Fruit fly (Drosophila melanogaster) whole organism, embryonic: ENCODE measurements around the gene Cyp313b1.

Experiments
- CG11560 ChIP-seq: fragments of 200-800 bp; sonication (Bioruptor generic); IDR thresholded peaks from 3 replicates; pipeline ENCODE4 v1.3.6; 2022; ENCODE audit warnings: missing biosample characterization, missing genetic modification characterization
- CG7271 ChIP-seq: fragments of 200-800 bp; sonication (Bioruptor generic); optimal IDR thresholded peaks from 2 replicates; lab custom pipeline; 2018; ENCODE audit warnings: missing biosample characterization, mild to moderate bottlenecking, missing genetic modification characterization, moderate library complexity
- CG7745 ChIP-seq: fragments of 200-800 bp; sonication (Bioruptor generic); optimal IDR thresholded peaks from 2 replicates; lab custom pipeline; 2018; ENCODE audit warnings: missing biosample characterization, mild to moderate bottlenecking, missing genetic modification characterization, moderate library complexity
- E2f1 ChIP-seq: fragments of 200-800 bp; sonication (Bioruptor generic); IDR thresholded peaks from 2 replicates; pipeline ENCODE4 v1.3.6; 2022; ENCODE audit warnings: missing biosample characterization, missing genetic modification characterization
- bsh ChIP-seq, 2 experiments: fragments of 200-800 bp; sonication (Bioruptor generic); optimal IDR thresholded peaks; 2 replicates each; lab custom pipeline; 2017 to 2018; ENCODE audit warnings: mild to moderate bottlenecking in 2 of 2, missing biosample characterization in 2 of 2, missing genetic modification characterization in 2 of 2, moderate library complexity in 1 of 2
- chm ChIP-seq: fragments of 200-800 bp; sonication (Bioruptor generic); IDR thresholded peaks from 2 replicates; pipeline ENCODE4 v1.3.6; 2022; ENCODE audit warnings: missing biosample characterization, missing genetic modification characterization
- repo ChIP-seq: fragments of 200-800 bp; sonication (Bioruptor generic); optimal IDR thresholded peaks from 2 replicates; lab custom pipeline; 2016; ENCODE audit warnings: missing biosample characterization, missing genetic modification characterization

DNA sequence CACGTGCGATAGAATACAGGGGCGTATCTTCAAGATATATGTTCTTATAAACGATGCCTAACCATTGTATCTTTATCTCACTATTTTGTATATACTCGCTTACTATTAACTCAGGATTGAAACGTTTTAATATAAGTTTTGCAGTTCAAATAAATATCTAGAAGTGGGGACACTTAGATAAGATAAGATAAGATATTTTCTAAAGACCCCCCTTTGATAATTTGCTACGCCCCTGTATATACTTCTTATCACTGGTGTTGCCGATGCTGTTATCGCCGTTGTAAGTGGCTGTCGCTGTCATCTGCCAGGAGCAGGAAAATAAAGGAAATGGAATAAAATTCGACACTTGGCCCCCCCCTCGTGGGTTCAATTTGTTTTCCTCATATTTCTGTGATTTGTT lies 29.3 kb downstream of the Cyp313b1 start:
- TF ChIP-seq chm (no peak), CG7745 (tag; lab: Kevin White, UChicago) (no peak), repo (GFP tag; lab: Kevin White, UChicago) (no peak), CG11560 (tag; lab: Robert Waterston, UW) (no peak), CG7271 (tag; lab: Kevin White, UChicago) (no peak), bsh (GFP tag; optimal IDR thresholded peaks at IDR 0.05; lab: Kevin White, UChicago) (no peak), E2f1 (GFP tag; lab: Robert Waterston, UW) (no peak)
